Worm (Caenorhabditis elegans) whole organism, L1 larva: ENCODE measurements around the gene pot-2.
A peak's percentile ranks its signal among the peaks of the same experiment; 100 is the strongest.

ENCODE experiments used
- C34B4.2 ChIP-seq: sonication (generic microtip); optimal IDR thresholded peaks from 2 replicates; lab custom pipeline; 2017; ENCODE audit warnings: mild to moderate bottlenecking, missing genetic modification characterization, missing compliant biosample characterization
- F16B12.6 ChIP-seq: fragments of 150-350 bp; optimal IDR thresholded peaks from 2 replicates; lab custom pipeline; 2014; ENCODE audit warnings: missing biosample characterization, missing genetic modification characterization
- Y116A8C.19 ChIP-seq: sonication (generic microtip); optimal IDR thresholded peaks from 2 replicates; lab custom pipeline; 2016; ENCODE audit warnings: missing compliant biosample characterization, missing genetic modification characterization, borderline replicate concordance
- alr-1 ChIP-seq: fragments of 200-800 bp; sonication (Bioruptor generic); optimal IDR thresholded peaks from 2 replicates; lab custom pipeline; 2018; ENCODE audit warnings: borderline replicate concordance, mild to moderate bottlenecking, missing genetic modification characterization, missing compliant biosample characterization
- aly-2 ChIP-seq: fragments of 150-350 bp; optimal IDR thresholded peaks from 2 replicates; lab custom pipeline; 2014; ENCODE audit warnings: missing biosample characterization, missing genetic modification characterization
- ama-1 ChIP-seq: fragments of 150-350 bp; optimal IDR thresholded peaks from 2 replicates; lab custom pipeline; 2014
- blmp-1 ChIP-seq: fragments of 150-350 bp; optimal IDR thresholded peaks from 2 replicates; lab custom pipeline; 2014; ENCODE audit warnings: missing biosample characterization, missing genetic modification characterization
- ceh-63 ChIP-seq: fragments of 200-800 bp; sonication (Bioruptor generic); optimal IDR thresholded peaks from 2 replicates; lab custom pipeline; 2018; ENCODE audit warnings: mild to moderate bottlenecking, missing genetic modification characterization, missing compliant biosample characterization
- ceh-8 ChIP-seq: fragments of 200-800 bp; sonication (Bioruptor generic); optimal IDR thresholded peaks from 2 replicates; lab custom pipeline; 2018; ENCODE audit warnings: mild to moderate bottlenecking, missing genetic modification characterization, moderate library complexity, missing compliant biosample characterization
- ceh-90 ChIP-seq: sonication (generic microtip); optimal IDR thresholded peaks from 2 replicates; lab custom pipeline; 2016; ENCODE audit warnings: missing genetic modification characterization, missing compliant biosample characterization
- efl-1 ChIP-seq, 4 experiments: fragments of 150-350 bp; optimal IDR thresholded peaks in 3 of 4; peaks in 1 of 4; 1 replicate in 1 of 4; 2 replicates in 3 of 4; lab custom pipeline; 2014; ENCODE audit warnings: missing biosample characterization in 2 of 4, missing genetic modification characterization in 2 of 4, missing genetic modification reagents in 2 of 4
- egl-13 ChIP-seq: sonication (generic microtip); optimal IDR thresholded peaks from 2 replicates; lab custom pipeline; 2016; ENCODE audit warnings: missing genotype, missing genetic modification reagents, missing genetic modification characterization, missing compliant biosample characterization
- egl-27 ChIP-seq, 2 experiments: fragments of 150-350 bp in 1 of 2; sonication (generic microtip); optimal IDR thresholded peaks; 3 replicates each; lab custom pipeline; 2017 to 2018; ENCODE audit warnings: missing biosample characterization in 2 of 2, missing genetic modification characterization in 2 of 2, missing genetic modification reagents in 2 of 2
- elt-2 ChIP-seq: sonication (generic microtip); optimal IDR thresholded peaks from 2 replicates; lab custom pipeline; 2016; ENCODE audit warnings: missing genetic modification characterization, mild to moderate bottlenecking, inconsistent platforms, missing compliant biosample characterization, missing genetic modification reagents
- elt-3 ChIP-seq, 6 experiments: fragments of 150-350 bp in 1 of 6; sonication (generic microtip); optimal IDR thresholded peaks; 2 replicates each; lab custom pipeline; 2017 to 2018; ENCODE audit warnings: missing biosample characterization in 6 of 6, missing genetic modification characterization in 6 of 6, inconsistent platforms in 1 of 6
- ets-5 ChIP-seq: fragments of 200-800 bp; sonication (Bioruptor generic); IDR thresholded peaks from 2 replicates; pipeline ENCODE4 v1.3.6; 2022; ENCODE audit warnings: missing genetic modification characterization, missing compliant biosample characterization
- fkh-4 ChIP-seq: sonication (generic microtip); optimal IDR thresholded peaks from 2 replicates; lab custom pipeline; 2016; ENCODE audit warnings: missing compliant biosample characterization, missing genetic modification characterization, borderline replicate concordance
- grh-1 ChIP-seq: fragments of 200-800 bp; sonication (Bioruptor generic); IDR thresholded peaks from 2 replicates; pipeline ENCODE4 v1.3.6; 2022; ENCODE audit warnings: missing genetic modification reagents, missing genetic modification characterization, missing compliant biosample characterization
- irx-1 ChIP-seq: sonication (generic microtip); optimal IDR thresholded peaks from 2 replicates; lab custom pipeline; 2016; ENCODE audit warnings: missing genetic modification characterization, missing compliant biosample characterization
- lin-13 ChIP-seq: fragments of 150-350 bp; optimal IDR thresholded peaks from 2 replicates; lab custom pipeline; 2014; ENCODE audit warnings: missing biosample characterization, missing genetic modification reagents, missing genetic modification characterization
- lin-14 ChIP-seq: fragments of 200-800 bp; sonication (Bioruptor generic); optimal IDR thresholded peaks from 2 replicates; lab custom pipeline; 2018; ENCODE audit warnings: mild to moderate bottlenecking, missing genetic modification characterization, moderate library complexity, missing compliant biosample characterization
- lin-15B ChIP-seq: fragments of 150-350 bp; sonication (generic microtip); optimal IDR thresholded peaks from 3 replicates; lab custom pipeline; 2014; ENCODE audit warnings: missing biosample characterization, missing genetic modification characterization
- lin-35 ChIP-seq, 2 experiments: fragments of 150-350 bp; optimal IDR thresholded peaks; 2 replicates each; lab custom pipeline; 2014; ENCODE audit warnings: missing biosample characterization in 2 of 2, missing genetic modification characterization in 2 of 2, missing genetic modification reagents in 2 of 2
- lin-39 ChIP-seq: fragments of 150-350 bp; optimal IDR thresholded peaks from 2 replicates; lab custom pipeline; 2014; ENCODE audit warnings: missing biosample characterization, missing genetic modification reagents, missing genetic modification characterization
- lir-3 ChIP-seq: sonication (generic microtip); optimal IDR thresholded peaks from 2 replicates; lab custom pipeline; 2016; ENCODE audit warnings: mild to moderate bottlenecking, missing genetic modification characterization, moderate library complexity, missing compliant biosample characterization; ENCODE audit not compliant: poor library complexity
- lsy-2 ChIP-seq, 2 experiments: fragments of 150-350 bp; optimal IDR thresholded peaks; 2 replicates each; lab custom pipeline; 2014; ENCODE audit warnings: missing biosample characterization in 2 of 2, missing genetic modification characterization in 2 of 2
- mdl-1 ChIP-seq, 2 experiments: fragments of 150-350 bp; optimal IDR thresholded peaks; 2 replicates each; lab custom pipeline; 2014 to 2017; ENCODE audit warnings: missing biosample characterization in 2 of 2, missing genetic modification characterization in 2 of 2, inconsistent platforms in 1 of 2
- nhr-12 ChIP-seq: sonication (generic microtip); optimal IDR thresholded peaks from 2 replicates; lab custom pipeline; 2017; ENCODE audit warnings: missing biosample characterization, missing genetic modification characterization
- nhr-19 ChIP-seq: fragments of 200-800 bp; sonication (Bioruptor generic); conservative IDR thresholded peaks from 2 replicates; pipeline ENCODE4 v1.3.6; 2022; ENCODE audit warnings: missing genetic modification characterization, missing compliant biosample characterization
- nhr-20 ChIP-seq: sonication (generic microtip); optimal IDR thresholded peaks from 2 replicates; lab custom pipeline; 2016; ENCODE audit warnings: mild to moderate bottlenecking, missing genetic modification characterization, missing compliant biosample characterization
- nhr-237 ChIP-seq: fragments of 150-350 bp; optimal IDR thresholded peaks from 2 replicates; lab custom pipeline; 2014; ENCODE audit warnings: missing biosample characterization, missing genetic modification characterization
- nhr-47 ChIP-seq: sonication (generic microtip); optimal IDR thresholded peaks from 2 replicates; lab custom pipeline; 2016; ENCODE audit warnings: mild to moderate bottlenecking, missing genetic modification characterization, moderate library complexity, missing compliant biosample characterization
- nhr-76 ChIP-seq: sonication (generic microtip); optimal IDR thresholded peaks from 2 replicates; lab custom pipeline; 2017; ENCODE audit warnings: missing biosample characterization, missing genetic modification characterization
- nhr-77 ChIP-seq: fragments of 150-350 bp; optimal IDR thresholded peaks from 2 replicates; lab custom pipeline; 2014; ENCODE audit warnings: missing biosample characterization, missing genetic modification characterization
- nhr-84 ChIP-seq: sonication (generic microtip); optimal IDR thresholded peaks from 2 replicates; lab custom pipeline; 2017; ENCODE audit warnings: missing biosample characterization, missing genetic modification characterization
- nhr-85 ChIP-seq: sonication (generic microtip); peaks from one replicate; lab custom pipeline; 2016; ENCODE audit warnings: missing genetic modification characterization, inconsistent platforms, missing compliant biosample characterization
- rnt-1 ChIP-seq: sonication (generic microtip); optimal IDR thresholded peaks from 2 replicates; lab custom pipeline; 2016; ENCODE audit warnings: mild to moderate bottlenecking, missing genetic modification characterization, moderate library complexity, missing compliant biosample characterization
- skn-1 ChIP-seq: fragments of 150-350 bp; optimal IDR thresholded peaks from 2 replicates; lab custom pipeline; 2014; ENCODE audit warnings: missing biosample characterization, missing genetic modification characterization
- snu-23 ChIP-seq: sonication (generic microtip); optimal IDR thresholded peaks from 2 replicates; lab custom pipeline; 2016; ENCODE audit warnings: missing genetic modification characterization, missing compliant biosample characterization
- sox-4 ChIP-seq: sonication (generic microtip); optimal IDR thresholded peaks from 2 replicates; lab custom pipeline; 2016; ENCODE audit warnings: missing genetic modification characterization, missing compliant biosample characterization
- sptf-1 ChIP-seq: fragments of 150-350 bp; optimal IDR thresholded peaks from 2 replicates; lab custom pipeline; 2014; ENCODE audit warnings: missing biosample characterization, missing genetic modification characterization
- tbx-2 ChIP-seq: sonication (generic microtip); optimal IDR thresholded peaks from 2 replicates; lab custom pipeline; 2016; ENCODE audit warnings: missing genetic modification characterization, missing compliant biosample characterization
- tlp-1 ChIP-seq: fragments of 150-350 bp; optimal IDR thresholded peaks from 2 replicates; lab custom pipeline; 2014; ENCODE audit warnings: missing biosample characterization, missing genetic modification characterization
- unc-98 ChIP-seq: fragments of 200-800 bp; sonication (Bioruptor generic); IDR thresholded peaks from 2 replicates; pipeline ENCODE4 v1.3.6; 2022; ENCODE audit warnings: missing genetic modification characterization, missing compliant biosample characterization
- vab-15 ChIP-seq: sonication (generic microtip); optimal IDR thresholded peaks from 2 replicates; lab custom pipeline; 2017; ENCODE audit warnings: missing genotype, mild to moderate bottlenecking, missing genetic modification characterization, missing compliant biosample characterization
- zag-1 ChIP-seq: fragments of 150-350 bp; optimal IDR thresholded peaks from 2 replicates; lab custom pipeline; 2014; ENCODE audit warnings: missing biosample characterization, missing genetic modification characterization
- ztf-11 ChIP-seq, 2 experiments: sonication (generic microtip); optimal IDR thresholded peaks; 2 replicates each; lab custom pipeline; 2016 to 2017; ENCODE audit warnings: missing genetic modification characterization in 2 of 2, missing biosample characterization in 1 of 2, missing compliant biosample characterization in 1 of 2

Gene pot-2

ce11 chrII:14494014-14494413 lies 30.0 kb upstream of the pot-2 start:
- TF ChIP-seq skn-1 (tag; lab: Kevin White, UChicago) (no peak), alr-1 (tag; lab: Kevin White, UChicago) (no peak), ztf-11 (tag; optimal IDR thresholded peaks at IDR 0.05; lab: Kevin White, UChicago) (no peak), fkh-4 (tag; lab: Kevin White, UChicago) (no peak), tbx-2 (tag; lab: Kevin White, UChicago) (no peak), snu-23 (GFP tag; lab: Kevin White, UChicago) (no peak), nhr-76 (tag; lab: Kevin White, UChicago) (no peak), Y116A8C.19 (no peak), nhr-77 (tag; lab: Kevin White, UChicago) (no peak), sox-4 (tag; lab: Kevin White, UChicago) (no peak), tlp-1 (tag; lab: Kevin White, UChicago) (no peak), vab-15 (no peak), nhr-85 (tag; lab: Kevin White, UChicago) (no peak), egl-27 (tag; optimal IDR thresholded peaks at IDR 0.05; lab: Kevin White, UChicago) (no peak), lsy-2 (tag; optimal IDR thresholded peaks at IDR 0.05; lab: Kevin White, UChicago) (no peak), aly-2 (tag; lab: Kevin White, UChicago) (no peak), ets-5 (GFP tag; lab: Robert Waterston, UW) (no peak), lin-13 (GFP tag; lab: Kevin White, UChicago) (no peak)

DNA sequence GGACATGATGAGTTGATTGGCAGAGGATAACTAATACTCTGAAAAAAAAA lies 29.7 kb upstream of the pot-2 start, which contains the start of gene cysl-2:
Gene cysl-2 (minus strand): TSS at position 38 of the 50 bp plus-strand sequence.
- TF ChIP-seq nhr-84 (tag; lab: Kevin White, UChicago) (no peak), ama-1 (lab: Kevin White, UChicago) (no peak), F16B12.6 (tag; lab: Kevin White, UChicago) (no peak), lin-35 (GFP tag; optimal IDR thresholded peaks at IDR 0.05; lab: Kevin White, UChicago) (no peak), elt-3 (tag; optimal IDR thresholded peaks at IDR 0.05; lab: Kevin White, UChicago) (no peak)

- TF ChIP-seq efl-1 (optimal IDR thresholded peaks at IDR 0.05; lab: Kevin White, UChicago), result no peak
- TF ChIP-seq efl-1 (GFP tag; optimal IDR thresholded peaks at IDR 0.05 in 1 of 2; lab: Kevin White, UChicago), result no peak
- peak; percentile 30 for TF ChIP-seq skn-1 (tag; lab: Kevin White, UChicago)
- TF ChIP-seq blmp-1 (tag; lab: Kevin White, UChicago), result peak; percentile 33
- TF ChIP-seq nhr-20 (tag; lab: Kevin White, UChicago), result peak; percentile 2
- TF ChIP-seq sptf-1 (tag; lab: Kevin White, UChicago), result no peak
- peak; percentile 76 for TF ChIP-seq nhr-85 (tag; lab: Kevin White, UChicago)
- TF ChIP-seq elt-2 (tag; lab: Kevin White, UChicago), result peak; percentile 49
- no peak for TF ChIP-seq unc-98
- TF ChIP-seq lin-14 (GFP tag; lab: Kevin White, UChicago), result peak; percentile 19
- TF ChIP-seq rnt-1 (tag; lab: Kevin White, UChicago), result no peak
- peak in 1 of 6 experiments; percentile 2 for TF ChIP-seq elt-3 (tag; optimal IDR thresholded peaks at IDR 0.05; lab: Kevin White, UChicago)
- TF ChIP-seq lin-15B (tag; lab: Kevin White, UChicago), result no peak
Measured at ce11 chrII:14494464-14494863, 29.5 kb upstream of the pot-2 start.

- TF ChIP-seq nhr-12 (tag; lab: Kevin White, UChicago) (no peak), nhr-77 (tag; lab: Kevin White, UChicago) (no peak), efl-1 (optimal IDR thresholded peaks at IDR 0.05; lab: Kevin White, UChicago) (no peak), efl-1 (GFP tag; optimal IDR thresholded peaks at IDR 0.05 in 1 of 2; lab: Kevin White, UChicago) (peak in 1 of 2 experiments; percentile 27), blmp-1 (tag; lab: Kevin White, UChicago) (peak; percentile 39), lin-39 (tag; lab: Kevin White, UChicago) (no peak), nhr-237 (no peak), egl-13 (tag; lab: Kevin White, UChicago) (no peak), rnt-1 (tag; lab: Kevin White, UChicago) (no peak), mdl-1 (tag; optimal IDR thresholded peaks at IDR 0.05; lab: Kevin White, UChicago) (no peak), lir-3 (tag; lab: Kevin White, UChicago) (no peak), ceh-8 (GFP tag; lab: Kevin White, UChicago) (no peak), snu-23 (GFP tag; lab: Kevin White, UChicago) (peak; percentile 9), ceh-90 (tag; lab: Kevin White, UChicago) (no peak), zag-1 (tag; lab: Kevin White, UChicago) (no peak), Y116A8C.19 (no peak), skn-1 (tag; lab: Kevin White, UChicago) (peak; percentile 44), grh-1 (GFP tag; lab: Robert Waterston, UW) (no peak), nhr-76 (tag; lab: Kevin White, UChicago) (no peak), ceh-63 (no peak), irx-1 (tag; lab: Kevin White, UChicago) (no peak), lin-15B (tag; lab: Kevin White, UChicago) (no peak), nhr-47 (tag; lab: Kevin White, UChicago) (no peak), C34B4.2 (tag; lab: Kevin White, UChicago) (no peak), nhr-20 (tag; lab: Kevin White, UChicago) (peak; percentile 45), nhr-19 (GFP tag; lab: Robert Waterston, UW) (0 out of 2 replicates have a peak, but pooled peaks have one; percentile 14)
Measured at ce11 chrII:14495341-14495740, 28.6 kb upstream of the pot-2 start.
